Worm (Caenorhabditis elegans): Measurements from ENCODE around the gene B0393.7.

B0393.7 gene

ce11 chrIII:4752569-4752968 lies 25.3 kb downstream of the B0393.7 start:
- peak; percentile 39; the same call in 1 of the 2 replicates for TF ChIP-seq hmg-20 (GFP tag; IDR thresholded peaks at IDR 0.05)
- peak; percentile 52 for TF ChIP-seq ceh-100 (GFP tag; IDR thresholded peaks at IDR 0.05)
- TF ChIP-seq mcd-1 (GFP tag; IDR thresholded peaks at IDR 0.05), result peak; percentile 87
- TF ChIP-seq madf-6 (GFP tag; IDR thresholded peaks at IDR 0.05), result peak; percentile 80
- TF ChIP-seq ekl-4 (GFP tag; IDR thresholded peaks at IDR 0.05), result peak; percentile 91
- peak; percentile 82 for TF ChIP-seq hsf-1 (GFP tag; IDR thresholded peaks at IDR 0.05)
- 0 out of 2 replicates have a peak, but pooled peaks have one; percentile 23 for TF ChIP-seq Y95B8A.8 (GFP tag; IDR thresholded peaks at IDR 0.05)
- peak; percentile 58 for TF ChIP-seq D2030.7 (GFP tag; IDR thresholded peaks at IDR 0.05)
- peak; percentile 80 for TF ChIP-seq K11D2.4 (GFP tag; IDR thresholded peaks at IDR 0.05)
- TF ChIP-seq pbrm-1 (GFP tag; IDR thresholded peaks at IDR 0.05), result peak; percentile 68
- peak; percentile 41; the same call in 1 of the 2 replicates for TF ChIP-seq C06A6.2 (GFP tag; conservative IDR thresholded peaks at IDR 0.05)
- peak; percentile 67 for TF ChIP-seq hmg-1.2 (GFP tag; IDR thresholded peaks at IDR 0.05)
- peak; percentile 62 for TF ChIP-seq ceh-91 (GFP tag; IDR thresholded peaks at IDR 0.05)
- TF ChIP-seq rcor-1 (GFP tag; IDR thresholded peaks at IDR 0.05), result peak; percentile 55
- peak; percentile 99 for TF ChIP-seq F33H1.4 (GFP tag; IDR thresholded peaks at IDR 0.05)
- TF ChIP-seq dox-1 (GFP tag; IDR thresholded peaks at IDR 0.05), result peak; percentile 75
- 0 out of 2 replicates have a peak, but pooled peaks have one; percentile 25 for TF ChIP-seq madf-3 (GFP tag; IDR thresholded peaks at IDR 0.05)

ce11 chrIII:4748666-4749065 lies 29.2 kb downstream of the B0393.7 start:
- TF ChIP-seq zim-3 (tag; optimal IDR thresholded peaks at IDR 0.05), result no peak
- no peak for TF ChIP-seq lir-1 (GFP tag; conservative IDR thresholded peaks at IDR 0.05)
- TF ChIP-seq egrh-3 (GFP tag; IDR thresholded peaks at IDR 0.05), result peak; percentile 90
- peak; percentile 93 for TF ChIP-seq zfh-2 (GFP tag; conservative IDR thresholded peaks at IDR 0.05)
- no peak for TF ChIP-seq T26A5.8 (tag; optimal IDR thresholded peaks at IDR 0.05)
- TF ChIP-seq somi-1 (GFP tag; optimal IDR thresholded peaks at IDR 0.05), result no peak
- TF ChIP-seq Y53F4B.3 (GFP tag; IDR thresholded peaks at IDR 0.05), result no peak

ce11 chrIII:4748109-4748508 lies 29.8 kb downstream of the B0393.7 start, which contains the start of gene col-89:
col-89 (plus strand) TSS chrIII:4748127.
- no peak for TF ChIP-seq F55B11.4 (tag; optimal IDR thresholded peaks at IDR 0.05; ENCODE audit: borderline replicate concordance, insufficient read depth)
- TF ChIP-seq Y53G8AR.9 (GFP tag; conservative IDR thresholded peaks at IDR 0.05), result no peak
- TF ChIP-seq akir-1 (GFP tag; optimal IDR thresholded peaks at IDR 0.05), result no peak
- TF ChIP-seq lag-1 (GFP tag; IDR thresholded peaks at IDR 0.05), result no peak
- TF ChIP-seq K11D2.4 (GFP tag; IDR thresholded peaks at IDR 0.05), result no peak
- TF ChIP-seq mxl-1 (tag; optimal IDR thresholded peaks at IDR 0.05), result no peak
- no peak for TF ChIP-seq Y53F4B.3 (GFP tag; IDR thresholded peaks at IDR 0.05)
- no peak for TF ChIP-seq zim-3 (tag; optimal IDR thresholded peaks at IDR 0.05)
- no peak for TF ChIP-seq snpc-4 (GFP tag; optimal IDR thresholded peaks at IDR 0.05)
- no peak for TF ChIP-seq snpc-4 (tag; optimal IDR thresholded peaks at IDR 0.05)
- no peak for TF ChIP-seq ztf-18 (tag; optimal IDR thresholded peaks at IDR 0.05)
- TF ChIP-seq somi-1 (GFP tag; optimal IDR thresholded peaks at IDR 0.05), result no peak

- TF ChIP-seq C17E4.6 (GFP tag; IDR thresholded peaks at IDR 0.05) (no peak), Y95B8A.8 (GFP tag; IDR thresholded peaks at IDR 0.05) (no peak), atf-7 (tag; optimal IDR thresholded peaks at IDR 0.05) (no peak), lin-54 (GFP tag; optimal IDR thresholded peaks at IDR 0.05) (no peak), F49E8.2 (tag; optimal IDR thresholded peaks at IDR 0.05; ENCODE audit: insufficient read depth) (no peak), nhr-80 (tag; optimal IDR thresholded peaks at IDR 0.05) (no peak), T26A5.8 (tag; optimal IDR thresholded peaks at IDR 0.05) (no peak), sdz-38 (tag; optimal IDR thresholded peaks at IDR 0.05) (no peak)
These were observed 32.0 kb downstream of the B0393.7 start, which contains the start of gene F17C8.6 for ce11 chrIII:4745934-4746333. F17C8.6 (minus strand) TSS chrIII:4746034.

Data from whole organism, young adult.